Fruit fly (Drosophila melanogaster) whole organism, prepupa: Measurements from ENCODE around the gene CG13144.

Source experiments
- Blimp-1 ChIP-seq: fragments of 200-800 bp; sonication (Bioruptor generic); optimal IDR thresholded peaks from 3 replicates; lab custom pipeline; 2017; ENCODE audit warnings: missing biosample characterization, missing genetic modification characterization, mild to moderate bottlenecking, moderate library complexity, missing genetic modification reagents
- CG10669 ChIP-seq: fragments of 200-800 bp; sonication (Bioruptor generic); optimal IDR thresholded peaks from 3 replicates; lab custom pipeline; 2018; ENCODE audit warnings: missing biosample characterization, mild to moderate bottlenecking, missing genetic modification characterization, moderate library complexity
- CG11294 ChIP-seq: fragments of 200-800 bp; sonication (Bioruptor generic); IDR thresholded peaks from 2 replicates; pipeline ENCODE4 v1.3.6; 2022; ENCODE audit warnings: missing biosample characterization, missing genetic modification characterization
- CG11762 ChIP-seq: fragments of 200-800 bp; sonication (Bioruptor generic); optimal IDR thresholded peaks from 3 replicates; lab custom pipeline; 2016; ENCODE audit warnings: missing biosample characterization, missing genetic modification characterization; ENCODE audit not compliant: insufficient read depth
- CG15336 ChIP-seq: fragments of 200-800 bp; sonication (Bioruptor generic); IDR thresholded peaks from 2 replicates; pipeline ENCODE4 v1.3.6; 2022; ENCODE audit warnings: missing biosample characterization, missing genetic modification characterization
- CG1621 ChIP-seq: fragments of 200-800 bp; sonication (Bioruptor generic); optimal IDR thresholded peaks from 3 replicates; lab custom pipeline; 2018; ENCODE audit warnings: missing biosample characterization, mild to moderate bottlenecking, missing genetic modification characterization
- CG16779 ChIP-seq: fragments of 200-800 bp; sonication (Bioruptor generic); optimal IDR thresholded peaks from 3 replicates; lab custom pipeline; 2017; ENCODE audit warnings: missing biosample characterization, mild to moderate bottlenecking, missing genetic modification characterization
- CG31627 ChIP-seq: fragments of 200-800 bp; sonication (Bioruptor generic); optimal IDR thresholded peaks from 3 replicates; lab custom pipeline; 2016; ENCODE audit warnings: missing biosample characterization, missing genetic modification characterization
- CG3919 ChIP-seq: fragments of 200-800 bp; sonication (Bioruptor generic); optimal IDR thresholded peaks from 3 replicates; lab custom pipeline; 2016; ENCODE audit warnings: missing biosample characterization, missing genetic modification characterization
- CG4318 ChIP-seq: fragments of 200-800 bp; sonication (Bioruptor generic); optimal IDR thresholded peaks from 3 replicates; lab custom pipeline; 2017; ENCODE audit warnings: missing biosample characterization, mild to moderate bottlenecking, missing genetic modification characterization
- CG6163 ChIP-seq: fragments of 200-800 bp; sonication (Bioruptor generic); IDR thresholded peaks from 3 replicates; pipeline ENCODE4 v1.3.6; 2022; ENCODE audit warnings: missing biosample characterization, missing genetic modification characterization
- CG6276 ChIP-seq: fragments of 200-800 bp; sonication (Bioruptor generic); optimal IDR thresholded peaks from 2 replicates; lab custom pipeline; 2017; ENCODE audit warnings: missing biosample characterization, mild to moderate bottlenecking, missing genetic modification characterization
- CG6808 ChIP-seq: fragments of 200-800 bp; sonication (Bioruptor generic); optimal IDR thresholded peaks from 3 replicates; lab custom pipeline; 2017; ENCODE audit warnings: missing biosample characterization, missing genetic modification characterization, mild to moderate bottlenecking, moderate library complexity, missing genetic modification reagents
- CG6854 ChIP-seq: fragments of 200-800 bp; sonication (Bioruptor generic); optimal IDR thresholded peaks from 2 replicates; lab custom pipeline; 2017; ENCODE audit warnings: missing biosample characterization, mild to moderate bottlenecking, missing genetic modification characterization
- CG8119 ChIP-seq: fragments of 200-800 bp; sonication (Bioruptor generic); IDR thresholded peaks from 3 replicates; pipeline ENCODE4 v1.3.6; 2022; ENCODE audit warnings: missing biosample characterization, missing genetic modification characterization
- CG8319 ChIP-seq: fragments of 200-800 bp; sonication (Bioruptor generic); optimal IDR thresholded peaks from 3 replicates; lab custom pipeline; 2016; ENCODE audit warnings: missing biosample characterization, missing genetic modification characterization
- CG8632 ChIP-seq: fragments of 200-800 bp; sonication (Bioruptor generic); optimal IDR thresholded peaks from 3 replicates; lab custom pipeline; 2016; ENCODE audit warnings: missing biosample characterization, missing genetic modification characterization
- Eip75B ChIP-seq: fragments of 200-800 bp; sonication (Bioruptor generic); optimal IDR thresholded peaks from 3 replicates; lab custom pipeline; 2016; ENCODE audit warnings: missing biosample characterization, missing genetic modification characterization
- Eip93F ChIP-seq: fragments of 200-800 bp; sonication (Bioruptor generic); optimal IDR thresholded peaks from 2 replicates; lab custom pipeline; 2016; ENCODE audit warnings: missing biosample characterization, mild to moderate bottlenecking, missing genetic modification characterization
- Ets21C ChIP-seq: fragments of 200-800 bp; sonication (Bioruptor generic); optimal IDR thresholded peaks from 3 replicates; lab custom pipeline; 2016; ENCODE audit warnings: missing biosample characterization, missing genetic modification characterization
- Gug ChIP-seq: fragments of 200-800 bp; sonication (Bioruptor generic); IDR thresholded peaks from 2 replicates; pipeline ENCODE4 v1.3.6; 2022; ENCODE audit warnings: missing biosample characterization, missing genetic modification characterization
- Hr38 ChIP-seq: sonication (Bioruptor generic); optimal IDR thresholded peaks from 2 replicates; lab custom pipeline; 2016; ENCODE audit warnings: missing biosample characterization, missing genetic modification characterization
- Hr4 ChIP-seq: fragments of 200-800 bp; sonication (Bioruptor generic); optimal IDR thresholded peaks from 3 replicates; lab custom pipeline; 2016; ENCODE audit warnings: missing biosample characterization, missing genetic modification characterization
- Lpt ChIP-seq: fragments of 200-800 bp; sonication (Bioruptor generic); optimal IDR thresholded peaks from 3 replicates; lab custom pipeline; 2016; ENCODE audit warnings: missing biosample characterization, missing genetic modification characterization
- Met ChIP-seq: fragments of 200-800 bp; sonication (Bioruptor generic); optimal IDR thresholded peaks from 3 replicates; lab custom pipeline; 2016; ENCODE audit warnings: missing biosample characterization, missing genetic modification characterization
- Smox ChIP-seq: fragments of 200-800 bp; sonication (Bioruptor generic); optimal IDR thresholded peaks from 3 replicates; lab custom pipeline; 2016; ENCODE audit warnings: missing biosample characterization, missing genetic modification characterization
- acj6 ChIP-seq: fragments of 200-800 bp; sonication (Bioruptor generic); optimal IDR thresholded peaks from 3 replicates; lab custom pipeline; 2016; ENCODE audit warnings: missing biosample characterization, missing genetic modification characterization
- dsx ChIP-seq: fragments of 200-800 bp; optimal IDR thresholded peaks from 3 replicates; lab custom pipeline; 2019; ENCODE audit warnings: missing biosample characterization, mild to moderate bottlenecking, missing genetic modification characterization, moderate library complexity; ENCODE audit not compliant: poor library complexity, severe bottlenecking
- eg ChIP-seq: fragments of 200-800 bp; sonication (Bioruptor generic); IDR thresholded peaks from 3 replicates; pipeline ENCODE4 v1.3.6; 2022; ENCODE audit warnings: missing biosample characterization, missing genetic modification characterization
- fd85E ChIP-seq: fragments of 200-800 bp; sonication (Bioruptor generic); optimal IDR thresholded peaks from 3 replicates; lab custom pipeline; 2016; ENCODE audit warnings: missing biosample characterization, missing genetic modification characterization
- net ChIP-seq: fragments of 200-800 bp; sonication (Bioruptor generic); optimal IDR thresholded peaks from 3 replicates; lab custom pipeline; 2016; ENCODE audit warnings: missing biosample characterization, missing genetic modification characterization
- salr ChIP-seq, 2 experiments: fragments of 200-800 bp; sonication (Bioruptor generic); optimal IDR thresholded peaks; 3 replicates each; lab custom pipeline; 2016 to 2018; ENCODE audit warnings: missing biosample characterization in 2 of 2, missing genetic modification characterization in 2 of 2, mild to moderate bottlenecking in 1 of 2
- ss ChIP-seq, 2 experiments: fragments of 200-800 bp; sonication (Bioruptor generic); optimal IDR thresholded peaks; 2 replicates in 1 of 2; 3 replicates in 1 of 2; lab custom pipeline; 2017 to 2018; ENCODE audit warnings: mild to moderate bottlenecking in 2 of 2, missing biosample characterization in 2 of 2, missing genetic modification characterization in 2 of 2, moderate library complexity in 1 of 2
- topi ChIP-seq: fragments of 200-800 bp; sonication (Bioruptor generic); optimal IDR thresholded peaks from 3 replicates; lab custom pipeline; 2016; ENCODE audit warnings: missing biosample characterization, missing genetic modification characterization
- vri ChIP-seq: fragments of 200-800 bp; sonication (Bioruptor generic); optimal IDR thresholded peaks from 3 replicates; lab custom pipeline; 2016; ENCODE audit warnings: missing biosample characterization, mild to moderate bottlenecking, missing genetic modification characterization

The CG13144 gene

DNA sequence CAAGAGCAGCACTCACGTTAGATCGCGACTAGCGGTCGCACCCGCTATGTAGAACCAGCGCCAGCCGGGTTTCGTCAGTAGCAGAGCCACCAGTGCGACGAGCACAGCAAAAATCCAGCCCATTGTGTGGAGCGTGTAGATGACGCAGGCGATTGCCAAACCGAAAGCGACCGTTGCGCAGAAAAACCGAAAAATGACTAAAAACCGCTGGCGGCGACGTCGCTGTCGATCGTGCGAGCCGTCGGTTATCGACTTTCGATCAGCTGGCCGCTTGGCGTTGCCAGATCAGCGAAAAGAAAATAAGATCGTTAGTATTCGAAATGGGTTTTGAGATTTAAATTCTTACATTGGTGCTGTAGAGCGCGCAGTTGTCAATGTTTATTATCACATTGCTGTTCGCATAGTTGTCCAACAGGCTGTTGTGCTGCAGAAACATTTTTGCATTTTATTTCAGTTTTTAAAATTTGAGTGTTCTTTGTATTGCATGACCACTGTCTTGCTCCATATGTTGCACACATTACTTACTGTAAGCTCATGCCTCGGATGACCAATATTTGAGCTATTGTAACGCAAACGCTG is 25.3 kb upstream of the CG13144 start (continued):
- peak; percentile 37 for TF ChIP-seq Eip75B (GFP tag; lab: Kevin White, UChicago)
- peak; percentile 30; the same call in 1 of the 3 replicates for TF ChIP-seq CG6163
- peak; percentile 48 for TF ChIP-seq CG31627 (GFP tag; lab: Kevin White, UChicago)
- peak; percentile 20 for TF ChIP-seq CG16779 (tag; lab: Kevin White, UChicago)
- TF ChIP-seq CG11294 = no peak
- peak; percentile 60 for TF ChIP-seq Hr4 (GFP tag; lab: Kevin White, UChicago)
- TF ChIP-seq CG8319 = peak; percentile 17
- peak; percentile 51 for TF ChIP-seq acj6 (GFP tag; lab: Kevin White, UChicago)
- TF ChIP-seq vri = peak; percentile 11
- TF ChIP-seq CG6276 (GFP tag; lab: Kevin White, UChicago) = peak; percentile 72
- no peak for TF ChIP-seq CG8632 (GFP tag; lab: Kevin White, UChicago)
- TF ChIP-seq salr (GFP tag; optimal IDR thresholded peaks at IDR 0.05; lab: Kevin White, UChicago) = peak in 1 of 2 experiments; percentile 10
- no peak; the same call in 2 of the 3 replicates for TF ChIP-seq CG8119 (GFP tag; lab: Robert Waterston, UW)
- TF ChIP-seq Ets21C (GFP tag; lab: Kevin White, UChicago) = no peak
- TF ChIP-seq dsx (GFP tag; lab: Kevin White, UChicago) = peak; percentile 22
- TF ChIP-seq ss (GFP tag; optimal IDR thresholded peaks at IDR 0.05; lab: Kevin White, UChicago) = peak; percentile 43 to 51
- peak; percentile 42 for TF ChIP-seq Eip93F (GFP tag; lab: Kevin White, UChicago)
- peak; percentile 29 for TF ChIP-seq CG6808 (GFP tag; lab: Kevin White, UChicago)
- no peak for TF ChIP-seq fd85E (GFP tag; lab: Kevin White, UChicago)

DNA sequence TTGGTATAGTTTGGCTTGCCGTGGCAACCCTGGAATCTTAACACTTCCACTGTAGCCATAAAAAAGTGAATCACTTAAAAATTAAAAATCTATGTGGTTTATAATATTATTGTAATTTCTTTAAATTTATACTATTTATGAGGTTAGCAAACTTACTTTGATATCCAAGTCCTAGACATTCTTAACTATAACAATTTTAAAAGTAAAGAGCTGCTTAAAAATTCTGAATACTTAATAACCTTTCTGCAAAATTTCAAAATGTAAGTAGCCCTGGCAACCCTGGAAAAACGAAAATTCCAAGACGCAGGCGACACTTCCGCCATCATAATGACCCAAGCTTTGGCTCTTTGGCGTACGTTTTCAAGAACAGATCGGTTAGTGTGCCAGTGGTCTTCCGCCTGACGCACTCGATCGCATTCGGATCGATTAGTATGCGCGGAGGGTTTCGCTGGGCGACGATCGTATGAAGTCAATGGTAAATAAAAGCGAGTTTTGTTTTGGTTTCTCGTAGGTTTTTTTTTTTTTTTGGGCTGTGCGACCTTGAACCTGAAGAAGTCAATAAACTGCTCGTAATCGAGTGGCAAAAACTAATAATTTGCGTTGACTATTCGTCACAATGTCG is 24.4 kb upstream of the CG13144 start:
- TF ChIP-seq ss (GFP tag; optimal IDR thresholded peaks at IDR 0.05; lab: Kevin White, UChicago) (no peak), Ets21C (GFP tag; lab: Kevin White, UChicago) (no peak), Blimp-1 (GFP tag; lab: Kevin White, UChicago) (no peak), Hr38 (no peak), CG8319 (no peak), Gug (GFP tag; lab: Robert Waterston, UW) (no peak), CG3919 (GFP tag; lab: Kevin White, UChicago) (no peak), Eip75B (GFP tag; lab: Kevin White, UChicago) (no peak), CG10669 (no peak), CG15336 (no peak), CG11762 (no peak), Smox (GFP tag; lab: Kevin White, UChicago) (no peak), CG6276 (GFP tag; lab: Kevin White, UChicago) (no peak), Met (GFP tag; lab: Kevin White, UChicago) (no peak), CG6854 (GFP tag; lab: Kevin White, UChicago) (no peak), Lpt (GFP tag; lab: Kevin White, UChicago) (no peak), CG4318 (GFP tag; lab: Kevin White, UChicago) (no peak), CG1621 (tag; lab: Kevin White, UChicago) (no peak)
- TF ChIP-seq, all 60 proteins: peak for 0

DNA sequence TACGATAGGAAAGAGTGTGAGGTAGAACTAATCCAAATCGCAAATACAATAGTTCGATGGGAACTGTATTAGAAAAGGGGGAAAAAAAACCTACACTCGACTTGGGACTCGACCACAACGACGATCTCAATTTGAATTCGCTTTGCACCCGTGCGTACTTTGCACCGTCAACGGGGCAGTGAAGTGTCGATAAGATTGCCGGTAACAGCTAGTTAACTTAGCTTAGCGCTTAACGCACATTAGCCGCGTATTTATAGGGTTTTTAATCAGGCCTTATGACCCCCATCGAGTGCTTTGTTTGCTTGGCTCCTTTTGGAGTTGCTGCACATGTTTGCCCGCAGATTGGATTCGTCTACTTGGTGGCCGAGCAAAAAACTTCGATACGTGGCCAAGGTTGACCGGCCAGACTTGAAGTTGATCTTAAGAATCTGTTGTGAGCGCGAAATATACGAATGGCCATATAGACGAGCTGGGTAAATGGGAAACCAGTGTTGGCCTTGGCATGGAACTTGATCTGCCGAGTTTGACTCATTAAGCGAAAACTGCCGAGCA is 23.4 kb upstream of the CG13144 start:
- peak; percentile 28 for TF ChIP-seq net (GFP tag; lab: Kevin White, UChicago)
- TF ChIP-seq CG10669 = no peak
- no peak for TF ChIP-seq topi (GFP tag; lab: Kevin White, UChicago)
- TF ChIP-seq CG6808 (GFP tag; lab: Kevin White, UChicago) = peak; percentile 29
- TF ChIP-seq ss (GFP tag; optimal IDR thresholded peaks at IDR 0.05; lab: Kevin White, UChicago) = peak; percentile 1 to 32
- TF ChIP-seq eg (GFP tag; lab: Robert Waterston, UW) = 0 out of 3 replicates have a peak, but pooled peaks have one; percentile 20
- TF ChIP-seq salr (GFP tag; optimal IDR thresholded peaks at IDR 0.05; lab: Kevin White, UChicago) = no peak
- 0 out of 3 replicates have a peak, but pooled peaks have one; percentile 21 for TF ChIP-seq CG8119 (GFP tag; lab: Robert Waterston, UW)
- TF ChIP-seq CG6276 (GFP tag; lab: Kevin White, UChicago) = peak; percentile 49
- 0 out of 2 replicates have a peak, but pooled peaks have one; percentile 14 for TF ChIP-seq CG15336
